Fruit fly (Drosophila melanogaster) whole organism, embryonic: Measurements from ENCODE around the gene mei-218.

Source experiments
- ATbp ChIP-seq: fragments of 200-800 bp; sonication (Bioruptor generic); optimal IDR thresholded peaks from 2 replicates; lab custom pipeline; 2017; ENCODE audit warnings: missing biosample characterization, mild to moderate bottlenecking, missing genetic modification characterization, missing genetic modification reagents
- Adf1 ChIP-seq: fragments of 200-800 bp; sonication (Bioruptor generic); IDR thresholded peaks from 2 replicates; pipeline ENCODE4 v1.3.6; 2022; ENCODE audit warnings: missing biosample characterization, missing genetic modification characterization
- CG1024 ChIP-seq: fragments of 200-800 bp; sonication (Bioruptor generic); IDR thresholded peaks from 2 replicates; pipeline ENCODE4 v1.3.6; 2022; ENCODE audit warnings: missing biosample characterization, missing genetic modification characterization
- CG10431 ChIP-seq: fragments of 200-800 bp; sonication (Bioruptor generic); optimal IDR thresholded peaks from 3 replicates; lab custom pipeline; 2018; ENCODE audit warnings: missing biosample characterization, mild to moderate bottlenecking, missing genetic modification characterization
- CG11696 ChIP-seq: fragments of 200-800 bp; sonication (Bioruptor generic); IDR thresholded peaks from 2 replicates; pipeline ENCODE4 v1.3.6; 2022; ENCODE audit warnings: missing biosample characterization, missing genetic modification characterization
- CG12155 ChIP-seq: fragments of 200-800 bp; sonication (Bioruptor generic); optimal IDR thresholded peaks from 3 replicates; lab custom pipeline; 2016; ENCODE audit warnings: missing biosample characterization, missing genetic modification characterization
- CG12942 ChIP-seq: fragments of 200-800 bp; sonication (Bioruptor generic); optimal IDR thresholded peaks from 3 replicates; lab custom pipeline; 2016; ENCODE audit warnings: missing biosample characterization, missing genetic modification characterization
- CG14860 ChIP-seq: fragments of 200-800 bp; sonication (Bioruptor generic); IDR thresholded peaks from 3 replicates; pipeline ENCODE4 v1.3.6; 2022; ENCODE audit warnings: missing biosample characterization, missing genetic modification characterization; ENCODE audit not compliant: partially characterized antibody
- CG14965 ChIP-seq: fragments of 200-800 bp; sonication (Bioruptor generic); optimal IDR thresholded peaks from 2 replicates; lab custom pipeline; 2016; ENCODE audit warnings: missing biosample characterization, missing genetic modification characterization, borderline replicate concordance
- CG15269 ChIP-seq: fragments of 200-800 bp; sonication (Bioruptor generic); optimal IDR thresholded peaks from 2 replicates; lab custom pipeline; 2018; ENCODE audit warnings: missing biosample characterization, mild to moderate bottlenecking, missing genetic modification characterization, moderate library complexity
- CG17186 ChIP-seq: fragments of 200-800 bp; sonication (Bioruptor generic); optimal IDR thresholded peaks from 3 replicates; lab custom pipeline; 2017; ENCODE audit warnings: missing biosample characterization, missing genetic modification reagents, missing genetic modification characterization
- CG17385 ChIP-seq: fragments of 200-800 bp; sonication (Bioruptor generic); optimal IDR thresholded peaks from 3 replicates; lab custom pipeline; 2018; ENCODE audit warnings: missing biosample characterization, mild to moderate bottlenecking, missing genetic modification characterization
- CG17568 ChIP-seq: fragments of 200-800 bp; sonication (Bioruptor generic); optimal IDR thresholded peaks from 2 replicates; lab custom pipeline; 2018; ENCODE audit warnings: missing biosample characterization, mild to moderate bottlenecking, missing genetic modification characterization, moderate library complexity
- CG2712 ChIP-seq: fragments of 200-800 bp; optimal IDR thresholded peaks from 3 replicates; lab custom pipeline; 2019; ENCODE audit warnings: missing biosample characterization, mild to moderate bottlenecking, missing genetic modification characterization, moderate library complexity
- CG30403 ChIP-seq: fragments of 200-800 bp; sonication (Bioruptor generic); optimal IDR thresholded peaks from 3 replicates; lab custom pipeline; 2016; ENCODE audit warnings: missing biosample characterization, missing genetic modification characterization
- CG4282 ChIP-seq: fragments of 200-800 bp; sonication (Bioruptor generic); optimal IDR thresholded peaks from 2 replicates; lab custom pipeline; 2016; ENCODE audit warnings: missing biosample characterization, missing genetic modification characterization
- CG4617 ChIP-seq: fragments of 200-800 bp; sonication (Bioruptor generic); optimal IDR thresholded peaks from 3 replicates; lab custom pipeline; 2016; ENCODE audit warnings: missing biosample characterization, missing genetic modification characterization, borderline replicate concordance
- CG6791 ChIP-seq: fragments of 200-800 bp; sonication (Bioruptor generic); IDR thresholded peaks from 3 replicates; pipeline ENCODE4 v1.3.6; 2022; ENCODE audit warnings: missing biosample characterization, missing genetic modification characterization; ENCODE audit not compliant: partially characterized antibody
- CG7987 ChIP-seq: fragments of 200-800 bp; sonication (Bioruptor generic); optimal IDR thresholded peaks from 2 replicates; lab custom pipeline; 2018; ENCODE audit warnings: missing biosample characterization, mild to moderate bottlenecking, missing genetic modification characterization, moderate library complexity
- Fer1 ChIP-seq: fragments of 200-800 bp; sonication (Bioruptor generic); optimal IDR thresholded peaks from 2 replicates; lab custom pipeline; 2017; ENCODE audit warnings: missing biosample characterization, mild to moderate bottlenecking, missing genetic modification characterization
- Fer3 ChIP-seq: fragments of 200-800 bp; sonication (Bioruptor generic); optimal IDR thresholded peaks from 2 replicates; lab custom pipeline; 2018; ENCODE audit warnings: missing biosample characterization, mild to moderate bottlenecking, missing genetic modification characterization, moderate library complexity
- Gug ChIP-seq: fragments of 200-800 bp; sonication (Bioruptor generic); IDR thresholded peaks from 4 replicates; pipeline ENCODE4 v1.3.6; 2022; ENCODE audit warnings: missing biosample characterization, missing genetic modification characterization
- HHEX ChIP-seq: fragments of 200-800 bp; sonication (Bioruptor generic); optimal IDR thresholded peaks from 3 replicates; lab custom pipeline; 2017; ENCODE audit warnings: missing biosample characterization, mild to moderate bottlenecking, missing genetic modification characterization, missing genetic modification reagents
- Max ChIP-seq: fragments of 200-800 bp; sonication (Bioruptor generic); optimal IDR thresholded peaks from 2 replicates; lab custom pipeline; 2016; ENCODE audit warnings: missing biosample characterization, mild to moderate bottlenecking, missing genetic modification characterization
- Med ChIP-seq: fragments of 200-800 bp; sonication (Bioruptor generic); peaks from one replicate; lab custom pipeline; 2016; ENCODE audit warnings: missing biosample characterization, missing genetic modification characterization, mild to moderate bottlenecking, inconsistent platforms, moderate library complexity
- Opbp ChIP-seq: fragments of 200-800 bp; sonication (Bioruptor generic); IDR thresholded peaks from 3 replicates; pipeline ENCODE4 v1.3.6; 2022; ENCODE audit warnings: missing biosample characterization, missing genetic modification characterization; ENCODE audit not compliant: partially characterized antibody
- Rx ChIP-seq: fragments of 200-800 bp; sonication (Bioruptor generic); IDR thresholded peaks from 2 replicates; pipeline ENCODE4 v1.3.6; 2022; ENCODE audit warnings: missing biosample characterization, missing genetic modification characterization
- Side ChIP-seq: fragments of 200-800 bp; sonication (Bioruptor generic); optimal IDR thresholded peaks from 2 replicates; lab custom pipeline; 2016; ENCODE audit warnings: missing biosample characterization, missing genetic modification characterization
- Sox102F ChIP-seq: fragments of 200-800 bp; sonication (Bioruptor generic); optimal IDR thresholded peaks from 2 replicates; lab custom pipeline; 2018; ENCODE audit warnings: missing biosample characterization, mild to moderate bottlenecking, missing genetic modification characterization, moderate library complexity
- TFAM ChIP-seq: fragments of 200-800 bp; sonication (Bioruptor generic); optimal IDR thresholded peaks from 2 replicates; lab custom pipeline; 2017; ENCODE audit warnings: missing biosample characterization, missing genetic modification characterization, inconsistent platforms
- ash1 ChIP-seq: fragments of 200-800 bp; sonication (Bioruptor generic); optimal IDR thresholded peaks from 2 replicates; lab custom pipeline; 2018; ENCODE audit warnings: missing biosample characterization, mild to moderate bottlenecking, missing genetic modification characterization
- az2 ChIP-seq: fragments of 200-800 bp; sonication (Bioruptor generic); optimal IDR thresholded peaks from 3 replicates; lab custom pipeline; 2016; ENCODE audit warnings: missing biosample characterization, missing genetic modification characterization
- bab2 ChIP-seq: fragments of 200-800 bp; sonication (Bioruptor generic); optimal IDR thresholded peaks from 2 replicates; lab custom pipeline; 2016; ENCODE audit warnings: missing biosample characterization, missing genetic modification characterization
- cg ChIP-seq: fragments of 200-800 bp; sonication (Bioruptor generic); optimal IDR thresholded peaks from 3 replicates; lab custom pipeline; 2019; ENCODE audit warnings: missing biosample characterization, mild to moderate bottlenecking, missing genetic modification characterization, moderate library complexity
- chinmo ChIP-seq: fragments of 200-800 bp; sonication (Bioruptor generic); IDR thresholded peaks from 4 replicates; pipeline ENCODE4 v1.3.6; 2022; ENCODE audit warnings: missing biosample characterization, missing genetic modification characterization; ENCODE audit not compliant: partially characterized antibody
- fru ChIP-seq: fragments of >200 bp; optimal IDR thresholded peaks from 2 replicates; lab custom pipeline; 2017
- fu2 ChIP-seq: fragments of 200-800 bp; sonication (Bioruptor generic); optimal IDR thresholded peaks from 2 replicates; lab custom pipeline; 2016; ENCODE audit warnings: missing biosample characterization, missing genetic modification characterization
- gfzf ChIP-seq: fragments of 200-800 bp; sonication (Bioruptor generic); optimal IDR thresholded peaks from 2 replicates; lab custom pipeline; 2016; ENCODE audit warnings: missing biosample characterization, mild to moderate bottlenecking, missing genetic modification characterization, moderate library complexity
- her ChIP-seq: fragments of 200-800 bp; sonication (Bioruptor generic); optimal IDR thresholded peaks from 2 replicates; lab custom pipeline; 2016; ENCODE audit warnings: missing biosample characterization, missing genetic modification characterization
- kay ChIP-seq: fragments of 200-800 bp; sonication (Bioruptor generic); optimal IDR thresholded peaks from 2 replicates; lab custom pipeline; 2016; ENCODE audit warnings: missing biosample characterization, missing genetic modification characterization
- mld ChIP-seq: fragments of 200-800 bp; sonication (Bioruptor generic); IDR thresholded peaks from 3 replicates; pipeline ENCODE4 v1.3.6; 2022; ENCODE audit warnings: missing biosample characterization, missing genetic modification characterization; ENCODE audit not compliant: partially characterized antibody
- oc ChIP-seq: fragments of 200-800 bp; sonication (Bioruptor generic); optimal IDR thresholded peaks from 2 replicates; lab custom pipeline; 2018; ENCODE audit warnings: missing biosample characterization, mild to moderate bottlenecking, missing genetic modification characterization, moderate library complexity
- psq ChIP-seq: fragments of 200-800 bp; sonication (Bioruptor generic); optimal IDR thresholded peaks from 2 replicates; lab custom pipeline; 2017; ENCODE audit warnings: missing biosample characterization, missing genetic modification characterization
- rib ChIP-seq: fragments of 200-800 bp; sonication (Bioruptor generic); IDR thresholded peaks from 2 replicates; pipeline ENCODE4 v1.3.6; 2022; ENCODE audit warnings: missing biosample characterization, missing genetic modification characterization
- sna ChIP-seq: fragments of 200-800 bp; sonication (Bioruptor generic); IDR thresholded peaks from 2 replicates; pipeline ENCODE4 v1.3.6; 2022; ENCODE audit warnings: missing biosample characterization, missing genetic modification characterization; ENCODE audit not compliant: partially characterized antibody
- ssp ChIP-seq: fragments of 200-800 bp; sonication (Bioruptor generic); IDR thresholded peaks from 2 replicates; pipeline ENCODE4 v1.3.6; 2022; ENCODE audit warnings: missing biosample characterization, missing genetic modification characterization
- tap ChIP-seq: fragments of 200-800 bp; optimal IDR thresholded peaks from 3 replicates; lab custom pipeline; 2019; ENCODE audit warnings: missing biosample characterization, mild to moderate bottlenecking, missing genetic modification characterization, moderate library complexity
- tgo ChIP-seq: fragments of 200-800 bp; sonication (Bioruptor generic); IDR thresholded peaks from 3 replicates; pipeline ENCODE4 v1.3.6; 2022; ENCODE audit warnings: missing biosample characterization, missing genetic modification characterization
- vnd ChIP-seq: fragments of 200-800 bp; sonication (Bioruptor generic); IDR thresholded peaks from 3 replicates; pipeline ENCODE4 v1.3.6; 2022; ENCODE audit warnings: missing biosample characterization, missing genetic modification characterization; ENCODE audit not compliant: partially characterized antibody

mei-218 gene

dm6 chrX:17129733-17130466 is 12.9 kb downstream of the mei-218 start (continued):
- TF ChIP-seq oc (tag; lab: Kevin White, UChicago) (no peak), az2 (GFP tag; lab: Kevin White, UChicago) (peak; percentile 61), CG17186 (GFP tag; lab: Kevin White, UChicago) (no peak), Opbp (no peak), rib (GFP tag; lab: Robert Waterston, UW) (peak; percentile 58; the same call in 1 of the 2 replicates), CG4617 (GFP tag; lab: Kevin White, UChicago) (peak; percentile 8), CG2712 (tag; lab: Kevin White, UChicago) (peak; percentile 89), CG12155 (peak; percentile 58), CG14965 (GFP tag; lab: Kevin White, UChicago) (no peak), gfzf (GFP tag; lab: Kevin White, UChicago) (no peak), Side (GFP tag; lab: Kevin White, UChicago) (no peak), CG30403 (GFP tag; lab: Kevin White, UChicago) (peak; percentile 60), Max (GFP tag; lab: Kevin White, UChicago) (peak; percentile 71), psq (GFP tag; lab: Kevin White, UChicago) (peak; percentile 30), kay (GFP tag; lab: Kevin White, UChicago) (peak; percentile 55), Sox102F (GFP tag; lab: Kevin White, UChicago) (peak; percentile 93), mld (GFP tag; lab: Robert Waterston, UW) (no peak), CG11696 (GFP tag; lab: Robert Waterston, UW) (no peak), Rx (no peak), CG15269 (tag; lab: Kevin White, UChicago) (peak; percentile 90), tgo (GFP tag; lab: Robert Waterston, UW) (peak; percentile 77), vnd (GFP tag; lab: Robert Waterston, UW) (no peak), bab2 (GFP tag; lab: Kevin White, UChicago) (peak; percentile 17), HHEX (peak; percentile 81), CG4282 (no peak), fru (lab: Kevin White, UChicago) (no peak), Fer1 (GFP tag; lab: Kevin White, UChicago) (peak; percentile 89), sna (GFP tag; lab: Robert Waterston, UW) (no peak), ash1 (GFP tag; lab: Kevin White, UChicago) (no peak), Fer3 (tag; lab: Kevin White, UChicago) (peak; percentile 84), TFAM (GFP tag; lab: Kevin White, UChicago) (no peak), her (GFP tag; lab: Kevin White, UChicago) (no peak), Gug (no peak; the same call in 3 of the 4 replicates), ssp (GFP tag; lab: Robert Waterston, UW) (peak; percentile 54; the same call in 1 of the 2 replicates), cg (GFP tag; lab: Kevin White, UChicago) (peak; percentile 19), CG7987 (GFP tag; lab: Kevin White, UChicago) (peak; percentile 20), CG17568 (GFP tag; lab: Kevin White, UChicago) (peak; percentile 57), CG1024 (peak; percentile 62), ATbp (GFP tag; lab: Kevin White, UChicago) (peak; percentile 84), CG17385 (GFP tag; lab: Kevin White, UChicago) (peak; percentile 84), CG12942 (GFP tag; lab: Kevin White, UChicago) (peak; percentile 53), chinmo (GFP tag; lab: Robert Waterston, UW) (0 out of 4 replicates have a peak, but pooled peaks have one; percentile 57), Adf1 (GFP tag; lab: Robert Waterston, UW) (peak; percentile 55), tap (tag; lab: Kevin White, UChicago) (peak; percentile 76), fu2 (GFP tag; lab: Kevin White, UChicago) (no peak), Med (GFP tag; lab: Kevin White, UChicago) (peak; percentile 90), CG6791 (no peak), CG10431 (GFP tag; lab: Kevin White, UChicago) (peak; percentile 14), CG14860 (GFP tag; lab: Robert Waterston, UW) (no peak)
